Worm (Caenorhabditis elegans): ENCODE results near the gene trx-2.
A peak's percentile ranks its signal among the peaks of the same experiment; 100 is the strongest.

Gene trx-2

ce11 chrV:10281374-10281773, 33.1 kb upstream of the trx-2 start, which contains the start of gene lys-2 (continued):
- TF ChIP-seq nhr-25 (tag; optimal IDR thresholded peaks at IDR 0.05; ENCODE audit: borderline replicate concordance, insufficient read depth): no peak
- no peak for TF ChIP-seq spr-1 (tag; optimal IDR thresholded peaks at IDR 0.05)

- TF ChIP-seq madf-5 (GFP tag; IDR thresholded peaks at IDR 0.05): no peak
- no peak for TF ChIP-seq nhr-10 (tag; optimal IDR thresholded peaks at IDR 0.05)
- no peak for TF ChIP-seq T26A8.4 (GFP tag; IDR thresholded peaks at IDR 0.05)
- TF ChIP-seq nhr-6 (tag; optimal IDR thresholded peaks at IDR 0.05): no peak
- no peak for TF ChIP-seq ZK546.5 (tag; optimal IDR thresholded peaks at IDR 0.05)
- no peak for TF ChIP-seq ces-1 (GFP tag; optimal IDR thresholded peaks at IDR 0.05)
- no peak for TF ChIP-seq F49E8.2 (tag; optimal IDR thresholded peaks at IDR 0.05; ENCODE audit: borderline replicate concordance)
- no peak for TF ChIP-seq Y48G9A.11 (GFP tag; IDR thresholded peaks at IDR 0.05)
- no peak for TF ChIP-seq nhr-77 (tag; optimal IDR thresholded peaks at IDR 0.05)
- TF ChIP-seq mes-2 (tag; optimal IDR thresholded peaks at IDR 0.05; ENCODE audit: poor library complexity, severe bottlenecking): no peak
- TF ChIP-seq daf-12 (tag; optimal IDR thresholded peaks at IDR 0.05): no peak
- no peak for TF ChIP-seq unc-39 (tag; optimal IDR thresholded peaks at IDR 0.05)
- TF ChIP-seq Y5F2A.4 (GFP tag; optimal IDR thresholded peaks at IDR 0.05): no peak
Measured at ce11 chrV:10283444-10283843, 31.0 kb upstream of the trx-2 start, which contains the start of gene lys-3. lys-3 (minus strand) TSS chrV:10283544.

DNA sequence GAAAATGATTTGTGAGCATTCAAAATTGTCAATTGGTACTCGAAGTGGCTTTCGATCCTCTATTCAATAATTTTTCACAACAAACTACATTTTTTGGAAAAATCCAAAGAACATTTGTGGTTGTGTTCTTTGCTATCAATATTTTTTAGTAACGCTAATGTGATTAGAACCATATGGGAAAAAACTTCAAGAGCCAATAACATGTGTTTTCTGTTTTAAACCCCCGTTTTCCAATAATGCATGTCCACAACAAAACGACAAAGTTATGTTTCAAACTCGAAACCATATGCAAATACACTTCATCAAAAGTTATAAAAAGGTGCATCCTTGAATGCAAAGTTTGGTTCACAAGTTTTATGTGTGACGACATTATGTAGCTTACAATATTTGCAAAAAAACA, 28.6 kb upstream of the trx-2 start:
- TF ChIP-seq madf-5 (GFP tag; IDR thresholded peaks at IDR 0.05) (no peak), unc-39 (tag; optimal IDR thresholded peaks at IDR 0.05) (no peak), cey-2 (tag; optimal IDR thresholded peaks at IDR 0.05; ENCODE audit: borderline replicate concordance, insufficient read depth) (no peak), lir-3 (tag; optimal IDR thresholded peaks at IDR 0.05) (no peak), Y48G9A.11 (GFP tag; IDR thresholded peaks at IDR 0.05) (no peak), hlh-30 (tag; optimal IDR thresholded peaks at IDR 0.05; ENCODE audit: insufficient read depth) (no peak), spr-1 (tag; optimal IDR thresholded peaks at IDR 0.05) (no peak), rbr-2 (tag; optimal IDR thresholded peaks at IDR 0.05) (no peak), madf-9 (GFP tag; conservative IDR thresholded peaks at IDR 0.05) (no peak), lim-7 (GFP tag; IDR thresholded peaks at IDR 0.05) (no peak)

- no peak for TF ChIP-seq ceh-20 (GFP tag; IDR thresholded peaks at IDR 0.05)
- TF ChIP-seq ceh-32 (tag; optimal IDR thresholded peaks at IDR 0.05; ENCODE audit: poor library complexity): no peak
- TF ChIP-seq lin-13 (GFP tag; optimal IDR thresholded peaks at IDR 0.05): no peak
- no peak for TF ChIP-seq mxl-3 (GFP tag; optimal IDR thresholded peaks at IDR 0.05)
- TF ChIP-seq ctbp-1 (GFP tag; IDR thresholded peaks at IDR 0.05): no peak
- no peak for TF ChIP-seq ces-1 (GFP tag; optimal IDR thresholded peaks at IDR 0.05)
- TF ChIP-seq php-3 (GFP tag; IDR thresholded peaks at IDR 0.05): no peak
- TF ChIP-seq unc-62 (GFP tag; optimal IDR thresholded peaks at IDR 0.05 in 1 of 2): no peak
- no peak for TF ChIP-seq unc-62 (tag; optimal IDR thresholded peaks at IDR 0.05)
Measured at ce11 chrV:10287260-10287659, 27.2 kb upstream of the trx-2 start, which contains the start of gene B0024.3. B0024.3 (plus strand) TSS chrV:10287560.

DNA sequence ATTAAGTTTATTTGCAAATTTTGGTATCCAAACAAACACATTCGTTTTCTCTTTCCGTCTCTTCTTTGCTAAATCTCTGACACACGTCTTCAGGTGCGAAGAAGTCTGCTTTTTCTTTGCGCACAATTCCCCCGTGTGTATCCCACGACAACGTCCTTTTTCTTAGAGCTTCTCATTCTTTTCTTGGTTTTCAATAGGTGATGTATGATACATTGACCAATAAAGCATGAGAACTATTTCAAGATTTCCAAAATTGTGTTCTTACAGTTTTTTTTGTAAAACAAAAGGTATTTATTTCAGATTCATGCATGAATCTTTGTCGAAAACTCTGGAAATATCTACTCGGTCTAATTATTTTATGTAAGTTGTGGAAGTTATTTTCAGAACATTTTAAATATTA, 24.7 kb upstream of the trx-2 start, which contains the start of gene B0024.15:
Gene B0024.15, plus strand, starts transcription at position 301 of the 400 bp plus-strand sequence.
- TF ChIP-seq tra-1 (GFP tag; IDR thresholded peaks at IDR 0.05) (no peak), aha-1 (tag) (peak; percentile 47)

DNA sequence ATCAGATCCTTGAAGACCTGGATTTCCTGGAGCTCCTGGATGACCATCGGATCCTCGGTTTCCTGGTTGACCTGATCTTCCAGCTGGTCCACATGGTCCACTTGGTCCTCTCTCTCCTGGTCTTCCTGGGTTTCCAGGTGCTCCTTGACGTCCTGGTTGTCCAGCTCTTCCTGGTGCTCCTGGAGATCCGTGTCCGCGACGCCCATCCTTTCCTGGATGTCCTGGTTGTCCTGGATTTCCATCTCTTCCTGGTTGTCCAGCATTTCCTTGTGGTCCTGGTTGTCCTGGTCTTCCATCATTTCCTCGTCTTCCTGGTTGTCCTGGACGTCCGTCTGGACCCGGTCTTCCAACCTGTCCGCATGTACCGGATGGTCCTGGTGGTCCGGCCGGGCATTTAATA, 22.6 kb upstream of the trx-2 start:
- TF ChIP-seq pqm-1 (tag; optimal IDR thresholded peaks at IDR 0.05) (no peak), ceh-82 (tag; optimal IDR thresholded peaks at IDR 0.05) (no peak), nhr-6 (tag; optimal IDR thresholded peaks at IDR 0.05) (no peak), Y48G9A.11 (GFP tag; IDR thresholded peaks at IDR 0.05) (no peak), F10B5.3 (tag; optimal IDR thresholded peaks at IDR 0.05) (no peak), tra-1 (GFP tag; IDR thresholded peaks at IDR 0.05) (no peak), set-16 (GFP tag; IDR thresholded peaks at IDR 0.05) (peak; percentile 76; the same call in 1 of the 2 replicates), aha-1 (tag) (peak; percentile 14), lin-15B (tag; optimal IDR thresholded peaks at IDR 0.05) (no peak), daf-8 (GFP tag; IDR thresholded peaks at IDR 0.05) (no peak), fkh-10 (GFP tag; optimal IDR thresholded peaks at IDR 0.05) (no peak)
